Worm (Caenorhabditis elegans): ENCODE results near the gene inx-2.

inx-2 gene

DNA sequence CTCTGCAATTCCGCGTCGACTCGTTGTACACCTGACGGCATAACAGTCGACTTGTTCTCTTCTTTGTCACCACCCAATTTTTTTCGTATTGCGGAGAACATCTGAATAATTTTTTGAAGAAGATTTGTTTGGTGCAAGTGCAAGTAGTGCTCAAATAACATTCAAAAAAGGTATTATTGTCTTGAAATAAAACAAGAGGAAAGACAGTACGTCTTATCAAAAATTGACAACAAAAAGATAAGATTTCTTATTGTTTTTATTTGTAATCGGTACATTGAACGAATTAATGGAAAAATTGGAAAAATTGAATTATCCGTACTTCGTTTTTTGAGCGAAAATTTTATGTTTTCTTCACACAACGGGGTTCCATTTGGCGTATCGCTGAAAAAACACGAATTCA is 9.2 kb upstream of the inx-2 start, which contains the start of gene F08G12.1:
Gene F08G12.1 (minus strand): TSS at position 101 of the 400 bp plus-strand sequence.
- TF ChIP-seq F49E8.2 (tag; optimal IDR thresholded peaks at IDR 0.05; ENCODE audit: insufficient read depth) (no peak), nhr-120 (GFP tag; IDR thresholded peaks at IDR 0.05) (no peak)

DNA sequence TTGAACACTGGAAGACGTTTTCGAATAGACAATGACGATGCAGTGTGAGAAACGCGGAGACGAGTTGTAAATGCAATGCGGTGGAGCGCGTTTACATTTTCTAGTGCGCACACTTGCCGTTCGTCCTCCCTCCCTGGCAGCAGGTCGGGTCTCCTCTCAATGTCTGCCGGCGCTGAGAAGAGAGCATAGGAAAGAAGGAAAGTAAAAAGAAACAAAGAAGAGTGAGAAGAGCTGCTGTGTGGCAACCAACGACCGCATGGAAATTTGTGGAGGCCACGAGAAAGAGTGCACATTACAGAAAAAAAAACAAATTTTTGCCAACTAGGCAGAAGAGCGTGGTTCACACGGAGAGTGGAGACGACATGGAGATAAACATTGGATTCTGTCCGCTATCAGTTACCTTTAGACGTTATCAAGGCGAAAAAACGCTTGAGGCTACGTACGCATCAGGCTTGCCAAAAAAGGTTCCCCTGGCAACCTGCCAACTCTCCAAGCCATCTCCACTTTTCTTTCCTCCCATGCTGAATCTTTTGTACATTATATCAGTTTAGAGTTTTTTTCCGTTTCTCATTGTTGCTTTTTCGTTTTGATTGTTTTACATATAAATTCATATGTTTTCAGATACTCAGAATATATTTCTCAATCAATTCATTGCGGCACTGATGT is 3.2 kb upstream of the inx-2 start, which contains the start of the genes snrp-40.1 and F08G12.3:
Gene snrp-40.1 (minus strand): TSS at position 143 of the 666 bp plus-strand sequence.
Gene F08G12.3 (plus strand): TSS at position 616 of the 666 bp plus-strand sequence.
- TF ChIP-seq dox-1 (GFP tag; IDR thresholded peaks at IDR 0.05) (peak; percentile 91), gei-17 (GFP tag; optimal IDR thresholded peaks at IDR 0.05) (peak; percentile 12), him-1 (tag; optimal IDR thresholded peaks at IDR 0.05) (no peak), ceh-58 (GFP tag; IDR thresholded peaks at IDR 0.05) (no peak), ztf-18 (tag; optimal IDR thresholded peaks at IDR 0.05) (peak; percentile 60), K11D2.4 (GFP tag; IDR thresholded peaks at IDR 0.05) (no peak), sdz-38 (tag; optimal IDR thresholded peaks at IDR 0.05) (no peak), aptf-3 (GFP tag; IDR thresholded peaks at IDR 0.05) (no peak), hrde-1 (tag; optimal IDR thresholded peaks at IDR 0.05; ENCODE audit: borderline replicate concordance) (no peak), nfyb-1 (GFP tag; IDR thresholded peaks at IDR 0.05) (0 out of 2 replicates have a peak, but pooled peaks have one; percentile 57), attf-5 (GFP tag; optimal IDR thresholded peaks at IDR 0.05) (peak; percentile 92), mxl-1 (tag; optimal IDR thresholded peaks at IDR 0.05) (no peak), F22D6.2 (tag; optimal IDR thresholded peaks at IDR 0.05) (no peak), K12H6.12 (tag; optimal IDR thresholded peaks at IDR 0.05) (peak; percentile 84), nhr-179 (tag; optimal IDR thresholded peaks at IDR 0.05) (no peak), xnd-1 (tag; optimal IDR thresholded peaks at IDR 0.05) (no peak), snpc-3.4 (tag; optimal IDR thresholded peaks at IDR 0.05) (no peak), ceh-100 (GFP tag; IDR thresholded peaks at IDR 0.05) (no peak), ama-1 (optimal IDR thresholded peaks at IDR 0.05) (no peak), ama-1 (GFP tag; optimal IDR thresholded peaks at IDR 0.05) (no peak), nfya-1 (tag; optimal IDR thresholded peaks at IDR 0.05; ENCODE audit: borderline replicate concordance, insufficient read depth) (no peak), atf-7 (tag; optimal IDR thresholded peaks at IDR 0.05) (peak; percentile 29), chd-7 (tag; optimal IDR thresholded peaks at IDR 0.05) (peak; percentile 71), hmg-1.2 (GFP tag; IDR thresholded peaks at IDR 0.05) (peak; percentile 88), B0261.1 (tag; optimal IDR thresholded peaks at IDR 0.05) (no peak), aptf-2 (GFP tag; conservative IDR thresholded peaks at IDR 0.05) (no peak), akir-1 (GFP tag; optimal IDR thresholded peaks at IDR 0.05) (no peak), efl-1 (GFP tag; optimal IDR thresholded peaks at IDR 0.05) (no peak), F49E8.2 (tag; optimal IDR thresholded peaks at IDR 0.05; ENCODE audit: insufficient read depth) (no peak), ekl-4 (GFP tag; IDR thresholded peaks at IDR 0.05) (no peak), egl-18 (GFP tag; IDR thresholded peaks at IDR 0.05) (0 out of 2 replicates have a peak, but pooled peaks have one; percentile 8), ztf-6 (GFP tag; IDR thresholded peaks at IDR 0.05) (no peak), attf-6 (GFP tag; IDR thresholded peaks at IDR 0.05) (no peak), snpc-1.1 (tag; optimal IDR thresholded peaks at IDR 0.05; ENCODE audit: insufficient read depth) (no peak), Y95B8A.8 (GFP tag; IDR thresholded peaks at IDR 0.05) (no peak), pbrm-1 (GFP tag; IDR thresholded peaks at IDR 0.05) (peak; percentile 80), lin-35 (GFP tag; optimal IDR thresholded peaks at IDR 0.05) (no peak), B0019.2 (GFP tag; conservative IDR thresholded peaks at IDR 0.05) (no peak), madf-6 (GFP tag; IDR thresholded peaks at IDR 0.05) (peak; percentile 26; the same call in 1 of the 2 replicates), lin-40 (tag; optimal IDR thresholded peaks at IDR 0.05) (peak; percentile 80), lir-1 (GFP tag; conservative IDR thresholded peaks at IDR 0.05) (no peak), ztf-28 (GFP tag; IDR thresholded peaks at IDR 0.05) (no peak), mcd-1 (GFP tag; IDR thresholded peaks at IDR 0.05) (peak; percentile 91), unc-62 (GFP tag; optimal IDR thresholded peaks at IDR 0.05) (no peak), cebp-2 (GFP tag; IDR thresholded peaks at IDR 0.05) (no peak)

All from whole organism, young adult.